In genomic region chrII:11874674-11875198, ce11 we compare ENCODE assay signal across 2 worm cellular contexts.
TF ChIP-seq lines count a peak whose summit lies in the region.

Gene npp-3 (minus strand): TSS chrII:11874788.
Gene top-2 (plus strand): TSS chrII:11875148.

TF ChIP-seq in whole organism, L1 larva, 84 proteins besides CTCF, POLR2A, EP300 and RAD21 (continued from another document):
- peak; percentile 93 for TF ChIP-seq xbp-1 (tag; optimal IDR thresholded peaks at IDR 0.05; lab: Kevin White, UChicago)
- TF ChIP-seq tlp-1 (tag; optimal IDR thresholded peaks at IDR 0.05; lab: Kevin White, UChicago): no peak
- TF ChIP-seq nhr-71 (tag; optimal IDR thresholded peaks at IDR 0.05; lab: Kevin White, UChicago): peak; percentile 97
- TF ChIP-seq unc-30 (tag; optimal IDR thresholded peaks at IDR 0.05; lab: Kevin White, UChicago): no peak
- TF ChIP-seq nhr-237 (tag; optimal IDR thresholded peaks at IDR 0.05; lab: Kevin White, UChicago): peak; percentile 73
- TF ChIP-seq snu-23 (GFP tag; optimal IDR thresholded peaks at IDR 0.05; lab: Kevin White, UChicago): peak; percentile 97
- TF ChIP-seq efl-3 (GFP tag; optimal IDR thresholded peaks at IDR 0.05; lab: Kevin White, UChicago): no peak
- peak; percentile 99 to 100 for TF ChIP-seq lin-35 (GFP tag; optimal IDR thresholded peaks at IDR 0.05; lab: Kevin White, UChicago)
- no peak for TF ChIP-seq pqm-1 (tag; optimal IDR thresholded peaks at IDR 0.05; lab: Kevin White, UChicago)
- peak; percentile 89 for TF ChIP-seq C04F5.9 (tag; optimal IDR thresholded peaks at IDR 0.05; lab: Kevin White, UChicago)
- TF ChIP-seq lin-13 (GFP tag; optimal IDR thresholded peaks at IDR 0.05; lab: Kevin White, UChicago): peak; percentile 95
- TF ChIP-seq pag-3 (tag; optimal IDR thresholded peaks at IDR 0.05; lab: Kevin White, UChicago; ENCODE audit: borderline replicate concordance, insufficient read depth): no peak
- no peak for TF ChIP-seq unc-98 (GFP tag; IDR thresholded peaks at IDR 0.05; lab: Robert Waterston, UW)
- TF ChIP-seq fkh-4 (tag; optimal IDR thresholded peaks at IDR 0.05; lab: Kevin White, UChicago; ENCODE audit: borderline replicate concordance): peak; percentile 65
- peak; percentile 92 for TF ChIP-seq nhr-20 (tag; optimal IDR thresholded peaks at IDR 0.05; lab: Kevin White, UChicago)
- peak; percentile 98 to 99 for TF ChIP-seq efl-1 (optimal IDR thresholded peaks at IDR 0.05; lab: Kevin White, UChicago)
- TF ChIP-seq efl-1 (GFP tag; optimal IDR thresholded peaks at IDR 0.05 in 1 of 2; lab: Kevin White, UChicago): peak; percentile 99 to 100
- TF ChIP-seq nhr-84 (tag; optimal IDR thresholded peaks at IDR 0.05; lab: Kevin White, UChicago): no peak
- peak; percentile 95 for TF ChIP-seq C16A3.4 (tag; optimal IDR thresholded peaks at IDR 0.05; lab: Kevin White, UChicago)
- peak; percentile 94 for TF ChIP-seq lin-15B (tag; optimal IDR thresholded peaks at IDR 0.05; lab: Kevin White, UChicago)
- no peak for TF ChIP-seq hlh-4 (tag; optimal IDR thresholded peaks at IDR 0.05; lab: Kevin White, UChicago)
- TF ChIP-seq lir-3 (tag; optimal IDR thresholded peaks at IDR 0.05; lab: Kevin White, UChicago; ENCODE audit: poor library complexity): peak; percentile 85
- TF ChIP-seq unc-62 (GFP tag; optimal IDR thresholded peaks at IDR 0.05; lab: Kevin White, UChicago): no peak

TF ChIP-seq in whole organism, young adult, 124 proteins besides CTCF, POLR2A, EP300 and RAD21 (continued from another document):
- peak; percentile 95 for TF ChIP-seq athp-1 (tag; optimal IDR thresholded peaks at IDR 0.05; lab: Kevin White, UChicago)
- peak; percentile 39 for TF ChIP-seq snpc-1.1 (tag; optimal IDR thresholded peaks at IDR 0.05; lab: Kevin White, UChicago; ENCODE audit: insufficient read depth)
- peak; percentile 96 for TF ChIP-seq D2030.7 (GFP tag; IDR thresholded peaks at IDR 0.05; lab: Robert Waterston, UW)
- peak; percentile 99 for TF ChIP-seq dpl-1 (GFP tag; optimal IDR thresholded peaks at IDR 0.05; lab: Kevin White, UChicago)
- peak; percentile 88 for TF ChIP-seq madf-10 (tag; optimal IDR thresholded peaks at IDR 0.05; lab: Kevin White, UChicago)
- TF ChIP-seq hsf-1 (GFP tag; IDR thresholded peaks at IDR 0.05; lab: Robert Waterston, UW): peak; percentile 90
- no peak for TF ChIP-seq ceh-58 (GFP tag; IDR thresholded peaks at IDR 0.05; lab: Robert Waterston, UW)
- TF ChIP-seq unc-62 (GFP tag; optimal IDR thresholded peaks at IDR 0.05; lab: Kevin White, UChicago): no peak
- TF ChIP-seq efl-1 (GFP tag; optimal IDR thresholded peaks at IDR 0.05; lab: Kevin White, UChicago): peak; percentile 98
- TF ChIP-seq gei-17 (GFP tag; optimal IDR thresholded peaks at IDR 0.05; lab: Kevin White, UChicago): peak; percentile 57
